Worm (Caenorhabditis elegans) whole organism, L1 larva: ENCODE data around the gene eif-2A.

Source experiments
- C34B4.2 ChIP-seq: sonication (generic microtip); optimal IDR thresholded peaks from 2 replicates; lab custom pipeline; 2017; ENCODE audit warnings: mild to moderate bottlenecking, missing genetic modification characterization, missing compliant biosample characterization
- Y116A8C.19 ChIP-seq: sonication (generic microtip); optimal IDR thresholded peaks from 2 replicates; lab custom pipeline; 2016; ENCODE audit warnings: missing compliant biosample characterization, missing genetic modification characterization, borderline replicate concordance
- ama-1 ChIP-seq: fragments of 150-350 bp; optimal IDR thresholded peaks from 2 replicates; lab custom pipeline; 2014
- blmp-1 ChIP-seq: fragments of 150-350 bp; optimal IDR thresholded peaks from 2 replicates; lab custom pipeline; 2014; ENCODE audit warnings: missing biosample characterization, missing genetic modification characterization
- ceh-63 ChIP-seq: fragments of 200-800 bp; sonication (Bioruptor generic); optimal IDR thresholded peaks from 2 replicates; lab custom pipeline; 2018; ENCODE audit warnings: mild to moderate bottlenecking, missing genetic modification characterization, missing compliant biosample characterization
- ceh-88 ChIP-seq: fragments of 200-800 bp; sonication (Bioruptor generic); IDR thresholded peaks from 2 replicates; pipeline ENCODE4 v1.3.6; 2022; ENCODE audit warnings: missing genetic modification characterization, missing compliant biosample characterization
- ces-1 ChIP-seq: fragments of 150-350 bp; optimal IDR thresholded peaks from 2 replicates; lab custom pipeline; 2014; ENCODE audit warnings: missing biosample characterization, missing genetic modification reagents, missing genetic modification characterization
- dpl-1 ChIP-seq, 3 experiments: fragments of 150-350 bp in 2 of 3; sonication (generic microtip) in 1 of 3; optimal IDR thresholded peaks; 2 replicates each; lab custom pipeline; 2014 to 2017; ENCODE audit warnings: missing biosample characterization in 3 of 3, missing genetic modification characterization in 3 of 3, missing genetic modification reagents in 3 of 3
- dsc-1 ChIP-seq: sonication (generic microtip); optimal IDR thresholded peaks from 2 replicates; lab custom pipeline; 2016; ENCODE audit warnings: mild to moderate bottlenecking, missing genetic modification characterization, missing compliant biosample characterization
- efl-3 ChIP-seq: fragments of 200-800 bp; sonication (Bioruptor generic); optimal IDR thresholded peaks from 2 replicates; lab custom pipeline; 2018; ENCODE audit warnings: mild to moderate bottlenecking, missing genetic modification characterization, missing compliant biosample characterization
- egl-13 ChIP-seq: sonication (generic microtip); optimal IDR thresholded peaks from 2 replicates; lab custom pipeline; 2016; ENCODE audit warnings: missing genotype, missing genetic modification reagents, missing genetic modification characterization, missing compliant biosample characterization
- elt-2 ChIP-seq: sonication (generic microtip); optimal IDR thresholded peaks from 2 replicates; lab custom pipeline; 2016; ENCODE audit warnings: missing genetic modification characterization, mild to moderate bottlenecking, inconsistent platforms, missing compliant biosample characterization, missing genetic modification reagents
- ets-5 ChIP-seq: fragments of 200-800 bp; sonication (Bioruptor generic); IDR thresholded peaks from 2 replicates; pipeline ENCODE4 v1.3.6; 2022; ENCODE audit warnings: missing genetic modification characterization, missing compliant biosample characterization
- fkh-10 ChIP-seq: sonication (generic microtip); optimal IDR thresholded peaks from 2 replicates; lab custom pipeline; 2017; ENCODE audit warnings: missing biosample characterization, missing genetic modification reagents, missing genetic modification characterization
- fkh-4 ChIP-seq: sonication (generic microtip); optimal IDR thresholded peaks from 2 replicates; lab custom pipeline; 2016; ENCODE audit warnings: missing compliant biosample characterization, missing genetic modification characterization, borderline replicate concordance
- hlh-17 ChIP-seq: fragments of 200-800 bp; sonication (Bioruptor generic); optimal IDR thresholded peaks from 2 replicates; lab custom pipeline; 2018; ENCODE audit warnings: missing genetic modification characterization, mild to moderate bottlenecking, missing compliant biosample characterization, moderate library complexity, borderline replicate concordance
- hlh-4 ChIP-seq: sonication (generic microtip); optimal IDR thresholded peaks from 2 replicates; lab custom pipeline; 2016; ENCODE audit warnings: mild to moderate bottlenecking, missing genetic modification characterization, missing compliant biosample characterization
- hpl-2 ChIP-seq: fragments of 150-350 bp; optimal IDR thresholded peaks from 2 replicates; lab custom pipeline; 2014; ENCODE audit warnings: missing biosample characterization, missing genetic modification reagents, missing genetic modification characterization
- jun-1 ChIP-seq: fragments of 150-350 bp; optimal IDR thresholded peaks from 2 replicates; lab custom pipeline; 2014; ENCODE audit warnings: missing biosample characterization, missing genetic modification reagents, missing genetic modification characterization
- lin-13 ChIP-seq: fragments of 150-350 bp; optimal IDR thresholded peaks from 2 replicates; lab custom pipeline; 2014; ENCODE audit warnings: missing biosample characterization, missing genetic modification reagents, missing genetic modification characterization
- lin-14 ChIP-seq: fragments of 200-800 bp; sonication (Bioruptor generic); optimal IDR thresholded peaks from 2 replicates; lab custom pipeline; 2018; ENCODE audit warnings: mild to moderate bottlenecking, missing genetic modification characterization, moderate library complexity, missing compliant biosample characterization
- lin-15B ChIP-seq: fragments of 150-350 bp; sonication (generic microtip); optimal IDR thresholded peaks from 3 replicates; lab custom pipeline; 2014; ENCODE audit warnings: missing biosample characterization, missing genetic modification characterization
- lin-39 ChIP-seq: fragments of 150-350 bp; optimal IDR thresholded peaks from 2 replicates; lab custom pipeline; 2014; ENCODE audit warnings: missing biosample characterization, missing genetic modification reagents, missing genetic modification characterization
- lir-3 ChIP-seq: sonication (generic microtip); optimal IDR thresholded peaks from 2 replicates; lab custom pipeline; 2016; ENCODE audit warnings: mild to moderate bottlenecking, missing genetic modification characterization, moderate library complexity, missing compliant biosample characterization; ENCODE audit not compliant: poor library complexity
- lsy-2 ChIP-seq, 2 experiments: fragments of 150-350 bp; optimal IDR thresholded peaks; 2 replicates each; lab custom pipeline; 2014; ENCODE audit warnings: missing biosample characterization in 2 of 2, missing genetic modification characterization in 2 of 2
- mab-9 ChIP-seq: fragments of 200-800 bp; sonication (Bioruptor generic); IDR thresholded peaks from 2 replicates; pipeline ENCODE4 v1.3.6; 2022; ENCODE audit warnings: missing genetic modification reagents, missing genetic modification characterization, missing compliant biosample characterization
- mef-2 ChIP-seq: fragments of 150-350 bp; optimal IDR thresholded peaks from 2 replicates; lab custom pipeline; 2014; ENCODE audit warnings: missing biosample characterization, missing genetic modification characterization
- mep-1 ChIP-seq: fragments of 150-350 bp; optimal IDR thresholded peaks from 2 replicates; lab custom pipeline; 2014; ENCODE audit warnings: missing biosample characterization, missing genetic modification characterization
- nhr-11 ChIP-seq: fragments of 150-350 bp; optimal IDR thresholded peaks from 2 replicates; lab custom pipeline; 2014; ENCODE audit warnings: missing biosample characterization, missing genetic modification characterization
- nhr-19 ChIP-seq: fragments of 200-800 bp; sonication (Bioruptor generic); conservative IDR thresholded peaks from 2 replicates; pipeline ENCODE4 v1.3.6; 2022; ENCODE audit warnings: missing genetic modification characterization, missing compliant biosample characterization
- nhr-20 ChIP-seq: sonication (generic microtip); optimal IDR thresholded peaks from 2 replicates; lab custom pipeline; 2016; ENCODE audit warnings: mild to moderate bottlenecking, missing genetic modification characterization, missing compliant biosample characterization
- nhr-237 ChIP-seq: fragments of 150-350 bp; optimal IDR thresholded peaks from 2 replicates; lab custom pipeline; 2014; ENCODE audit warnings: missing biosample characterization, missing genetic modification characterization
- nhr-71 ChIP-seq: sonication (generic microtip); optimal IDR thresholded peaks from 2 replicates; lab custom pipeline; 2016; ENCODE audit warnings: mild to moderate bottlenecking, missing genetic modification characterization, moderate library complexity, missing compliant biosample characterization
- nhr-76 ChIP-seq: sonication (generic microtip); optimal IDR thresholded peaks from 2 replicates; lab custom pipeline; 2017; ENCODE audit warnings: missing biosample characterization, missing genetic modification characterization
- nhr-84 ChIP-seq: sonication (generic microtip); optimal IDR thresholded peaks from 2 replicates; lab custom pipeline; 2017; ENCODE audit warnings: missing biosample characterization, missing genetic modification characterization
- nhr-85 ChIP-seq: sonication (generic microtip); peaks from one replicate; lab custom pipeline; 2016; ENCODE audit warnings: missing genetic modification characterization, inconsistent platforms, missing compliant biosample characterization
- pax-3 ChIP-seq: fragments of 200-800 bp; sonication (Bioruptor generic); optimal IDR thresholded peaks from 2 replicates; lab custom pipeline; 2018; ENCODE audit warnings: mild to moderate bottlenecking, missing genetic modification characterization, moderate library complexity, missing compliant biosample characterization
- rnt-1 ChIP-seq: sonication (generic microtip); optimal IDR thresholded peaks from 2 replicates; lab custom pipeline; 2016; ENCODE audit warnings: mild to moderate bottlenecking, missing genetic modification characterization, moderate library complexity, missing compliant biosample characterization
- skn-1 ChIP-seq: fragments of 150-350 bp; optimal IDR thresholded peaks from 2 replicates; lab custom pipeline; 2014; ENCODE audit warnings: missing biosample characterization, missing genetic modification characterization
- snpc-4 ChIP-seq: fragments of 150-350 bp; optimal IDR thresholded peaks from 2 replicates; lab custom pipeline; 2014; ENCODE audit warnings: missing biosample characterization, missing genetic modification characterization
- sptf-1 ChIP-seq: fragments of 150-350 bp; optimal IDR thresholded peaks from 2 replicates; lab custom pipeline; 2014; ENCODE audit warnings: missing biosample characterization, missing genetic modification characterization
- sup-37 ChIP-seq: fragments of 200-800 bp; sonication (Bioruptor generic); optimal IDR thresholded peaks from 2 replicates; lab custom pipeline; 2018; ENCODE audit warnings: mild to moderate bottlenecking, missing genetic modification characterization, missing compliant biosample characterization
- tlp-1 ChIP-seq: fragments of 150-350 bp; optimal IDR thresholded peaks from 2 replicates; lab custom pipeline; 2014; ENCODE audit warnings: missing biosample characterization, missing genetic modification characterization
- unc-130 ChIP-seq: fragments of 150-350 bp; optimal IDR thresholded peaks from 2 replicates; lab custom pipeline; 2017; ENCODE audit warnings: missing biosample characterization, missing genetic modification characterization, inconsistent platforms
- unc-30 ChIP-seq: sonication (generic microtip); optimal IDR thresholded peaks from 2 replicates; lab custom pipeline; 2017; ENCODE audit warnings: missing biosample characterization, missing genetic modification characterization
- unc-62 ChIP-seq: fragments of 150-350 bp; optimal IDR thresholded peaks from 2 replicates; lab custom pipeline; 2014; ENCODE audit warnings: missing biosample characterization, missing genetic modification reagents, missing genetic modification characterization
- unc-86 ChIP-seq: sonication (generic microtip); optimal IDR thresholded peaks from 2 replicates; lab custom pipeline; 2016; ENCODE audit warnings: missing genetic modification characterization, missing compliant biosample characterization
- unc-98 ChIP-seq: fragments of 200-800 bp; sonication (Bioruptor generic); IDR thresholded peaks from 2 replicates; pipeline ENCODE4 v1.3.6; 2022; ENCODE audit warnings: missing genetic modification characterization, missing compliant biosample characterization
- vab-15 ChIP-seq: sonication (generic microtip); optimal IDR thresholded peaks from 2 replicates; lab custom pipeline; 2017; ENCODE audit warnings: missing genotype, mild to moderate bottlenecking, missing genetic modification characterization, missing compliant biosample characterization
- zag-1 ChIP-seq: fragments of 150-350 bp; optimal IDR thresholded peaks from 2 replicates; lab custom pipeline; 2014; ENCODE audit warnings: missing biosample characterization, missing genetic modification characterization
- zip-4 ChIP-seq: fragments of 200-800 bp; sonication (Bioruptor generic); optimal IDR thresholded peaks from 2 replicates; lab custom pipeline; 2018; ENCODE audit warnings: mild to moderate bottlenecking, missing genetic modification characterization, moderate library complexity, missing compliant biosample characterization
- ztf-11 ChIP-seq, 2 experiments: sonication (generic microtip); optimal IDR thresholded peaks; 2 replicates each; lab custom pipeline; 2016 to 2017; ENCODE audit warnings: missing genetic modification characterization in 2 of 2, missing biosample characterization in 1 of 2, missing compliant biosample characterization in 1 of 2
- ztf-4 ChIP-seq: fragments of 150-350 bp; optimal IDR thresholded peaks from 2 replicates; lab custom pipeline; 2014; ENCODE audit warnings: missing biosample characterization, missing genetic modification characterization

eif-2A gene

ce11 chrII:10390250-10390821 is 26.3 kb upstream of the eif-2A start:
- TF ChIP-seq pax-3 (tag; lab: Kevin White, UChicago), result peak; percentile 4
- peak; percentile 17 for TF ChIP-seq mep-1 (tag; lab: Kevin White, UChicago)
- peak; percentile 63 for TF ChIP-seq nhr-19 (GFP tag; lab: Robert Waterston, UW)
- TF ChIP-seq elt-2 (tag; lab: Kevin White, UChicago), result no peak
- TF ChIP-seq snpc-4 (tag; lab: Kevin White, UChicago), result no peak
- no peak for TF ChIP-seq nhr-11 (tag; lab: Kevin White, UChicago)
- no peak for TF ChIP-seq unc-30 (tag; lab: Kevin White, UChicago)
- no peak for TF ChIP-seq zip-4 (GFP tag; lab: Kevin White, UChicago)
- TF ChIP-seq hlh-4, result no peak
- peak; percentile 46 for TF ChIP-seq ztf-4 (tag; lab: Kevin White, UChicago)
- no peak for TF ChIP-seq C34B4.2
- peak; percentile 2 for TF ChIP-seq lir-3
- TF ChIP-seq nhr-85 (tag; lab: Kevin White, UChicago), result peak; percentile 79
- no peak for TF ChIP-seq lin-13 (GFP tag; lab: Kevin White, UChicago)
- TF ChIP-seq Y116A8C.19 (tag; lab: Kevin White, UChicago), result no peak
- no peak for TF ChIP-seq mab-9 (GFP tag; lab: Robert Waterston, UW)
- no peak for TF ChIP-seq hlh-17
- TF ChIP-seq fkh-10, result no peak
- no peak for TF ChIP-seq egl-13 (tag; lab: Kevin White, UChicago)
- no peak for TF ChIP-seq unc-62 (GFP tag; lab: Kevin White, UChicago)
- TF ChIP-seq efl-3 (GFP tag; lab: Kevin White, UChicago), result no peak
- TF ChIP-seq lin-39 (tag; lab: Kevin White, UChicago), result no peak
- TF ChIP-seq sptf-1 (tag; lab: Kevin White, UChicago), result no peak
- no peak for TF ChIP-seq ztf-11 (tag; optimal IDR thresholded peaks at IDR 0.05; lab: Kevin White, UChicago)
- peak; percentile 82 for TF ChIP-seq nhr-20 (tag; lab: Kevin White, UChicago)
- peak; percentile 59 for TF ChIP-seq rnt-1 (tag; lab: Kevin White, UChicago)
- TF ChIP-seq vab-15 (tag; lab: Kevin White, UChicago), result no peak
- no peak for TF ChIP-seq nhr-76 (tag; lab: Kevin White, UChicago)
- TF ChIP-seq blmp-1 (tag; lab: Kevin White, UChicago), result peak; percentile 69
- no peak for TF ChIP-seq zag-1
- peak; percentile 79 for TF ChIP-seq nhr-71
- no peak for TF ChIP-seq nhr-237 (tag; lab: Kevin White, UChicago)
- peak in 1 of 3 experiments; percentile 19 for TF ChIP-seq dpl-1 (GFP tag; optimal IDR thresholded peaks at IDR 0.05; lab: Kevin White, UChicago)
- TF ChIP-seq unc-98 (GFP tag; lab: Robert Waterston, UW), result no peak
- no peak for TF ChIP-seq fkh-4 (tag; lab: Kevin White, UChicago)
- no peak for TF ChIP-seq unc-86 (tag; lab: Kevin White, UChicago)
- TF ChIP-seq skn-1, result no peak
- TF ChIP-seq sup-37 (GFP tag; lab: Kevin White, UChicago), result peak; percentile 14
- TF ChIP-seq mef-2 (tag; lab: Kevin White, UChicago), result no peak
- no peak for TF ChIP-seq ces-1
- TF ChIP-seq ceh-88, result no peak
- no peak for TF ChIP-seq tlp-1 (tag; lab: Kevin White, UChicago)
- TF ChIP-seq ceh-63, result no peak
- TF ChIP-seq hpl-2 (GFP tag; lab: Kevin White, UChicago), result no peak
- no peak for TF ChIP-seq dsc-1 (tag; lab: Kevin White, UChicago)
- no peak for TF ChIP-seq lin-15B (tag; lab: Kevin White, UChicago)
- TF ChIP-seq unc-130 (tag; lab: Kevin White, UChicago), result peak; percentile 68
- TF ChIP-seq lin-14 (GFP tag; lab: Kevin White, UChicago), result peak; percentile 87
- TF ChIP-seq jun-1, result no peak
- peak; percentile 63 for TF ChIP-seq ama-1 (lab: Kevin White, UChicago)
- no peak for TF ChIP-seq ets-5
- TF ChIP-seq lsy-2 (tag; optimal IDR thresholded peaks at IDR 0.05; lab: Kevin White, UChicago), result peak; percentile 52 to 60
- no peak for TF ChIP-seq nhr-84 (tag; lab: Kevin White, UChicago)
